Worm (Caenorhabditis elegans) whole organism, L1 larva: ENCODE data around the gene F48B9.3.

Source experiments
- C04F5.9 ChIP-seq: sonication (generic microtip); optimal IDR thresholded peaks from 2 replicates; lab custom pipeline; 2016; ENCODE audit warnings: missing genetic modification characterization, missing compliant biosample characterization
- Y116A8C.19 ChIP-seq: sonication (generic microtip); optimal IDR thresholded peaks from 2 replicates; lab custom pipeline; 2016; ENCODE audit warnings: missing compliant biosample characterization, missing genetic modification characterization, borderline replicate concordance
- aha-1 ChIP-seq: fragments of 150-350 bp; optimal IDR thresholded peaks from 2 replicates; lab custom pipeline; 2014; ENCODE audit warnings: missing biosample characterization, missing genetic modification characterization
- ama-1 ChIP-seq: fragments of 150-350 bp; optimal IDR thresholded peaks from 2 replicates; lab custom pipeline; 2014
- blmp-1 ChIP-seq: fragments of 150-350 bp; optimal IDR thresholded peaks from 2 replicates; lab custom pipeline; 2014; ENCODE audit warnings: missing biosample characterization, missing genetic modification characterization
- ceh-63 ChIP-seq: fragments of 200-800 bp; sonication (Bioruptor generic); optimal IDR thresholded peaks from 2 replicates; lab custom pipeline; 2018; ENCODE audit warnings: mild to moderate bottlenecking, missing genetic modification characterization, missing compliant biosample characterization
- ceh-82 ChIP-seq, 3 experiments: fragments of 150-350 bp in 1 of 3; sonication (generic microtip) in 2 of 3; optimal IDR thresholded peaks; 2 replicates each; lab custom pipeline; 2014 to 2017; ENCODE audit warnings: missing biosample characterization in 3 of 3, missing genetic modification characterization in 3 of 3
- ceh-88 ChIP-seq: fragments of 200-800 bp; sonication (Bioruptor generic); IDR thresholded peaks from 2 replicates; pipeline ENCODE4 v1.3.6; 2022; ENCODE audit warnings: missing genetic modification characterization, missing compliant biosample characterization
- ces-1 ChIP-seq: fragments of 150-350 bp; optimal IDR thresholded peaks from 2 replicates; lab custom pipeline; 2014; ENCODE audit warnings: missing biosample characterization, missing genetic modification reagents, missing genetic modification characterization
- dsc-1 ChIP-seq: sonication (generic microtip); optimal IDR thresholded peaks from 2 replicates; lab custom pipeline; 2016; ENCODE audit warnings: mild to moderate bottlenecking, missing genetic modification characterization, missing compliant biosample characterization
- efl-1 ChIP-seq, 4 experiments: fragments of 150-350 bp; optimal IDR thresholded peaks in 3 of 4; peaks in 1 of 4; 1 replicate in 1 of 4; 2 replicates in 3 of 4; lab custom pipeline; 2014; ENCODE audit warnings: missing biosample characterization in 2 of 4, missing genetic modification characterization in 2 of 4, missing genetic modification reagents in 2 of 4
- egl-27 ChIP-seq, 2 experiments: fragments of 150-350 bp in 1 of 2; sonication (generic microtip); optimal IDR thresholded peaks; 3 replicates each; lab custom pipeline; 2017 to 2018; ENCODE audit warnings: missing biosample characterization in 2 of 2, missing genetic modification characterization in 2 of 2, missing genetic modification reagents in 2 of 2
- elt-2 ChIP-seq: sonication (generic microtip); optimal IDR thresholded peaks from 2 replicates; lab custom pipeline; 2016; ENCODE audit warnings: missing genetic modification characterization, mild to moderate bottlenecking, inconsistent platforms, missing compliant biosample characterization, missing genetic modification reagents
- hlh-17 ChIP-seq: fragments of 200-800 bp; sonication (Bioruptor generic); optimal IDR thresholded peaks from 2 replicates; lab custom pipeline; 2018; ENCODE audit warnings: missing genetic modification characterization, mild to moderate bottlenecking, missing compliant biosample characterization, moderate library complexity, borderline replicate concordance
- hpl-2 ChIP-seq: fragments of 150-350 bp; optimal IDR thresholded peaks from 2 replicates; lab custom pipeline; 2014; ENCODE audit warnings: missing biosample characterization, missing genetic modification reagents, missing genetic modification characterization
- lin-14 ChIP-seq: fragments of 200-800 bp; sonication (Bioruptor generic); optimal IDR thresholded peaks from 2 replicates; lab custom pipeline; 2018; ENCODE audit warnings: mild to moderate bottlenecking, missing genetic modification characterization, moderate library complexity, missing compliant biosample characterization
- lin-35 ChIP-seq, 2 experiments: fragments of 150-350 bp; optimal IDR thresholded peaks; 2 replicates each; lab custom pipeline; 2014; ENCODE audit warnings: missing biosample characterization in 2 of 2, missing genetic modification characterization in 2 of 2, missing genetic modification reagents in 2 of 2
- lir-3 ChIP-seq: sonication (generic microtip); optimal IDR thresholded peaks from 2 replicates; lab custom pipeline; 2016; ENCODE audit warnings: mild to moderate bottlenecking, missing genetic modification characterization, moderate library complexity, missing compliant biosample characterization; ENCODE audit not compliant: poor library complexity
- mef-2 ChIP-seq: fragments of 150-350 bp; optimal IDR thresholded peaks from 2 replicates; lab custom pipeline; 2014; ENCODE audit warnings: missing biosample characterization, missing genetic modification characterization
- nhr-11 ChIP-seq: fragments of 150-350 bp; optimal IDR thresholded peaks from 2 replicates; lab custom pipeline; 2014; ENCODE audit warnings: missing biosample characterization, missing genetic modification characterization
- nhr-12 ChIP-seq: sonication (generic microtip); optimal IDR thresholded peaks from 2 replicates; lab custom pipeline; 2017; ENCODE audit warnings: missing biosample characterization, missing genetic modification characterization
- nhr-20 ChIP-seq: sonication (generic microtip); optimal IDR thresholded peaks from 2 replicates; lab custom pipeline; 2016; ENCODE audit warnings: mild to moderate bottlenecking, missing genetic modification characterization, missing compliant biosample characterization
- nhr-47 ChIP-seq: sonication (generic microtip); optimal IDR thresholded peaks from 2 replicates; lab custom pipeline; 2016; ENCODE audit warnings: mild to moderate bottlenecking, missing genetic modification characterization, moderate library complexity, missing compliant biosample characterization
- nhr-71 ChIP-seq: sonication (generic microtip); optimal IDR thresholded peaks from 2 replicates; lab custom pipeline; 2016; ENCODE audit warnings: mild to moderate bottlenecking, missing genetic modification characterization, moderate library complexity, missing compliant biosample characterization
- nhr-77 ChIP-seq: fragments of 150-350 bp; optimal IDR thresholded peaks from 2 replicates; lab custom pipeline; 2014; ENCODE audit warnings: missing biosample characterization, missing genetic modification characterization
- nhr-85 ChIP-seq: sonication (generic microtip); peaks from one replicate; lab custom pipeline; 2016; ENCODE audit warnings: missing genetic modification characterization, inconsistent platforms, missing compliant biosample characterization
- nhr-90 ChIP-seq: sonication (generic microtip); optimal IDR thresholded peaks from 2 replicates; lab custom pipeline; 2016; ENCODE audit warnings: mild to moderate bottlenecking, missing genetic modification characterization, missing compliant biosample characterization; ENCODE audit not compliant: poor library complexity
- pax-3 ChIP-seq: fragments of 200-800 bp; sonication (Bioruptor generic); optimal IDR thresholded peaks from 2 replicates; lab custom pipeline; 2018; ENCODE audit warnings: mild to moderate bottlenecking, missing genetic modification characterization, moderate library complexity, missing compliant biosample characterization
- rnt-1 ChIP-seq: sonication (generic microtip); optimal IDR thresholded peaks from 2 replicates; lab custom pipeline; 2016; ENCODE audit warnings: mild to moderate bottlenecking, missing genetic modification characterization, moderate library complexity, missing compliant biosample characterization
- snpc-4 ChIP-seq: fragments of 150-350 bp; optimal IDR thresholded peaks from 2 replicates; lab custom pipeline; 2014; ENCODE audit warnings: missing biosample characterization, missing genetic modification characterization
- sup-37 ChIP-seq: fragments of 200-800 bp; sonication (Bioruptor generic); optimal IDR thresholded peaks from 2 replicates; lab custom pipeline; 2018; ENCODE audit warnings: mild to moderate bottlenecking, missing genetic modification characterization, missing compliant biosample characterization
- tbx-2 ChIP-seq: sonication (generic microtip); optimal IDR thresholded peaks from 2 replicates; lab custom pipeline; 2016; ENCODE audit warnings: missing genetic modification characterization, missing compliant biosample characterization
- tlp-1 ChIP-seq: fragments of 150-350 bp; optimal IDR thresholded peaks from 2 replicates; lab custom pipeline; 2014; ENCODE audit warnings: missing biosample characterization, missing genetic modification characterization
- unc-130 ChIP-seq: fragments of 150-350 bp; optimal IDR thresholded peaks from 2 replicates; lab custom pipeline; 2017; ENCODE audit warnings: missing biosample characterization, missing genetic modification characterization, inconsistent platforms
- unc-86 ChIP-seq: sonication (generic microtip); optimal IDR thresholded peaks from 2 replicates; lab custom pipeline; 2016; ENCODE audit warnings: missing genetic modification characterization, missing compliant biosample characterization
- xbp-1 ChIP-seq: sonication (generic microtip); optimal IDR thresholded peaks from 2 replicates; lab custom pipeline; 2016; ENCODE audit warnings: missing genetic modification characterization, missing compliant biosample characterization
- ztf-4 ChIP-seq: fragments of 150-350 bp; optimal IDR thresholded peaks from 2 replicates; lab custom pipeline; 2014; ENCODE audit warnings: missing biosample characterization, missing genetic modification characterization

The F48B9.3 gene

DNA sequence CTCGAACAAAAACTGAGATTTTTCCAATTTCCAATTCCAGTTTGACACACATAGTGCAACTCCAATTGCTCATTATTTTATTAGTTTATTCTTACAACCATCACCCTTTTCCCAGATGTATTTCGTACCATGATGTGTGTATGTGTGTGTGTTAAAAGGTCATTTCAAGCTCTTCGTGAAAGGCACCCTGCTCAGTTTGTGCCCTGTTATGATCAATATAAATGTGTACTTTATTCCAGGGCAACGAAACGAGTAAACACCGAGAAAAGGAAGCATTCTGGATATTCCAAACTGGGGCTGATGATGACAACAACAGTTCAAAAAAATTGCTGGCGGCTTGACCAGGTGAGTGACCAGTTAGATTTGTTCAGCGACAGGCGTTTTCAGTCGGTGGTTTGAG is 45.9 kb downstream of the F48B9.3 start, which contains the start of gene peb-1:
TSS of gene peb-1 (plus strand) at position 301 of the 400 bp plus-strand sequence.
- TF ChIP-seq tlp-1 = no peak
- no peak for TF ChIP-seq nhr-47 (tag; lab: Kevin White, UChicago)
- TF ChIP-seq nhr-77 (tag; lab: Kevin White, UChicago) = no peak
- TF ChIP-seq hpl-2 (GFP tag; lab: Kevin White, UChicago) = no peak
- no peak for TF ChIP-seq ceh-88 (GFP tag; lab: Robert Waterston, UW)
- TF ChIP-seq, all 84 proteins: peak for 0

DNA sequence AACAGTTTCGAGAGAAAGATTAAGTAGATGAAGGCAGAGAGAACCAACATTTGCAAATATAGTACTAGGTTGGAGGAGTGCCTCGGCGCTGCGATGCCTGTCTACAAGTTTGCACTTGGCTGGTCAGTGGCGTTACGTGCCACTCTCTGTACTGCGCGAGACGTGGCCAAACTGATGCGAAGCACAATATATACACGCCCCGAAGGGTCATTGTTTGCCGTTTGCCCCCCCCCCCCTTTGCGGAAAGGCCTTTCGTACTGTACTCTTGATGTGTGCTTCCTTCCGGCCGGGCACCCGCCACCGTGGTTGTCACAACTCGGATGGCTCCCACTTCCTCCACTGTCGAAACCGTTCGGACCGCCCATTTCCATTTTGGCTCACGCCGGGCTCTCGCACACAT is 47.3 kb downstream of the F48B9.3 start:
- TF ChIP-seq rnt-1 (tag; lab: Kevin White, UChicago) = no peak
- no peak for TF ChIP-seq sup-37
- TF ChIP-seq lin-14 (GFP tag; lab: Kevin White, UChicago) = no peak
- TF ChIP-seq ceh-82 (tag; optimal IDR thresholded peaks at IDR 0.05; lab: Kevin White, UChicago) = no peak
- no peak for TF ChIP-seq snpc-4 (tag; lab: Kevin White, UChicago)
- no peak for TF ChIP-seq ama-1 (lab: Kevin White, UChicago)
- TF ChIP-seq nhr-47 (tag; lab: Kevin White, UChicago) = no peak
- no peak for TF ChIP-seq egl-27 (tag; optimal IDR thresholded peaks at IDR 0.05; lab: Kevin White, UChicago)
- TF ChIP-seq, all 84 proteins: peak for 0

DNA sequence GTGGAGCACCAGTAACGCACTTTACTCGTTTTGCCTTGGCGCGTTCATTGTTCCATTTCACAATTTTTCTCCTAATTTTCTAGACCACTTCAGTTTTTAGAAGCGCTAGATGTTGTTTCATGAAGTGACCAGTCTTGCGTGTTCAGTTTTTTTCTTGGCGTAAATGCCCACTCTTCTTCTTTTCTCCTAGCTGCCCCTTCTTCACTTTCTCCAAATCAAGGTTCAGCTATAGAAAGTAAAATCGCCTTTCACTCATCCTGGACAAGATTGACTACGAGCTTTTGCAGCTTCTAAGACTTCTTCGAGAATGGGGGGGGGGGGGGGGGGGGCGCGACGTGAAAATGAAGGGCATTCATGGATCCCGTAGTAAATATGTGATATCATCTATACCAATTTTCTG is 47.9 kb downstream of the F48B9.3 start:
- TF ChIP-seq nhr-90 (tag; lab: Kevin White, UChicago) (no peak), blmp-1 (tag; lab: Kevin White, UChicago) (peak; percentile 94)

DNA sequence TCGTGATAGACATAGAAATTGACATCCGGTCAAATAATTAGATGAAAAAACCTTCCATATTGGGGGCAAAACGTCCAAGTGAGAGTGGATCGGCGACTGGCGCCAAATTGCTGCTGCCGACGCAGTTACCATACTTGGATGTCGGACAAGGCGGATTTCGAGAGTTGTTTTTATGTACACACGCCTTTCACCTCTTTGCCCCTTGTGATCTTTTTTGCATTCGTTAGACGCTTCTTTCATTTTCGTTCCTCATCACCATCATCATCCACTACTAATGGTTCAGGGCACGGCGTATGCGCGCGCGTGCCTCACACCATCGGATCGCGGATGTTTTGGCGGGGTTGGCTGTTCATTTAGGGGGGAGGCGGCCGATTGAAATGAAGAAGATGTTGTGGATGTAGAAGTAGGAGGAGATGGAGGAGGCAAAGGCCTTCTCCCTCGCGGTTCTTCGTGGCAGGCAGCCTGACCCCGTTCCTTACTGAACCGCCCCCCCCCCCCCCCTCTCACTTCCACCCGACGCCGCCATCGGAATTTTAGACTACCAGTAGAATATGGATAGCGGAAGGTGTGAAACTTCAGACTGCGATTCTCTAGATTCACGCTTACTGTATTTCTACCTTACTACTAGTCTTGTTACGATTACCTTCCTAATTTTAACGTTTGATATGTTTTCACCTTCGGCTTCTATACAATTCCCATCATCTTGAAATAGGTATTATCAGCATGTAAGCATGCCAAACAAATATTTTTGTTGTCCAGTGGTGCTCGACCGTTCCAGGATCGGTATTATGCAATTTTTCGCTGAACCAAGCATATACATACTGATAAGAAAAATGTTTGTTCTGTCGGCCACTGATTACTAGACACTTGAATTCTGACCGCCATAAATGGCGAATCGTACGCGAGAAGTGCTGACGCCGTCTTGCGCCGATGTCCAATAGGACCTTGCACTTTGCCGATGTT is 48.8 kb downstream of the F48B9.3 start:
- no peak for TF ChIP-seq nhr-90 (tag; lab: Kevin White, UChicago)
- peak; percentile 91 for TF ChIP-seq blmp-1 (tag; lab: Kevin White, UChicago)
- no peak for TF ChIP-seq nhr-11 (tag; lab: Kevin White, UChicago)
- TF ChIP-seq ceh-82 (tag; optimal IDR thresholded peaks at IDR 0.05; lab: Kevin White, UChicago) = no peak
- no peak for TF ChIP-seq tlp-1
- no peak for TF ChIP-seq efl-1 (optimal IDR thresholded peaks at IDR 0.05; lab: Kevin White, UChicago)
- peak in 1 of 2 experiments; percentile 79 for TF ChIP-seq efl-1 (GFP tag; optimal IDR thresholded peaks at IDR 0.05 in 1 of 2; lab: Kevin White, UChicago)
- peak; percentile 23 for TF ChIP-seq elt-2 (tag; lab: Kevin White, UChicago)

DNA sequence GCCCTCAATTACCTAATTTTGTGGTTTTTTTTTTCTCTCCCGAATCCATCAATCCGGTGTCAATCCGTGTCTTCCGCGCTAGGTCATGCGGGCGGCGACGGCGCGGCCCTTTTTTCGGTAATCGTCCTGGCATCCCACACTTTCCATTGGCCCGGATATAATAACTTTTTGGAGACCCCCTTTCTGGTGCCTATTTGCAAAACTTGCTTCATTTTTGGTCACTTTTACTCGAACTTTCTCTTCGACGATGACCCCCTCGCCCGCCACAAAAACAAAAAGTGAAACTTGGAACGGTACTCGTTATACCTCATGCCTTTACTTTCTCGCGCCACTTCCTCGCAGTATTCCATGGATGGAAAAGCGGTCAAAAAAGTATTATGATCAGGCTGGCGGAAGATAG is 49.6 kb downstream of the F48B9.3 start:
- peak; percentile 91 for TF ChIP-seq blmp-1 (tag; lab: Kevin White, UChicago)
- no peak for TF ChIP-seq xbp-1 (tag; lab: Kevin White, UChicago)
- no peak for TF ChIP-seq nhr-12
- TF ChIP-seq ceh-88 (GFP tag; lab: Robert Waterston, UW) = no peak
- TF ChIP-seq dsc-1 (tag; lab: Kevin White, UChicago) = no peak
- TF ChIP-seq unc-86 (tag; lab: Kevin White, UChicago) = no peak
- TF ChIP-seq Y116A8C.19 (tag; lab: Kevin White, UChicago) = no peak

DNA sequence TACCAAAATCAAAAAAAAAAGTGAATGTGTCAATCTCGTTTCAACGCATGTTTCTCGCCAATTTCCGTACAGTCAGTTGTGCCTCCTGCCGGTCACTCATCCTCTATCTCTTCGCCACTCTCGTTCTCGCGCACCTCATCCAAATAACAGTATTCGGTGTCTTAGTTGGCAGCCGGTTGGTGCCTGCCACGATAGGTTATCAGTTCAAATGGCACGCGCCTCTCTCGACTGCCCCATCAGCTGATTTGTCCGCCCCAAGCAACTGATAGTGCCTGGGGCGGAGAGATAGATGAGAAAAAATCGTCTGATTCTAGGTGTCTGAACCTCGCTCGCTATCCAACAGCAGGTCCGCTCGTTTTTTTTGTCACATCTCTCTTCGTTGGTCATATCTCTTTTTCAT is 50.3 kb downstream of the F48B9.3 start:
- TF ChIP-seq lin-35 (GFP tag; optimal IDR thresholded peaks at IDR 0.05; lab: Kevin White, UChicago) = peak in 1 of 2 experiments; percentile 72
- no peak for TF ChIP-seq pax-3
- no peak for TF ChIP-seq efl-1 (optimal IDR thresholded peaks at IDR 0.05; lab: Kevin White, UChicago)
- TF ChIP-seq efl-1 (GFP tag; optimal IDR thresholded peaks at IDR 0.05 in 1 of 2; lab: Kevin White, UChicago) = no peak
- no peak for TF ChIP-seq ces-1 (GFP tag; lab: Kevin White, UChicago)
- TF ChIP-seq nhr-20 (tag; lab: Kevin White, UChicago) = peak; percentile 71
- no peak for TF ChIP-seq C04F5.9 (tag; lab: Kevin White, UChicago)
- TF ChIP-seq hlh-17 = no peak
- peak; percentile 93 for TF ChIP-seq nhr-85
- TF ChIP-seq ztf-4 (tag; lab: Kevin White, UChicago) = no peak
- TF ChIP-seq nhr-71 (tag; lab: Kevin White, UChicago) = peak; percentile 76
- no peak for TF ChIP-seq tlp-1
- TF ChIP-seq lir-3 (tag; lab: Kevin White, UChicago) = no peak
- TF ChIP-seq aha-1 (tag; lab: Kevin White, UChicago) = no peak
- TF ChIP-seq unc-130 (tag; lab: Kevin White, UChicago) = peak; percentile 55
- no peak for TF ChIP-seq ceh-63 (GFP tag; lab: Kevin White, UChicago)
- TF ChIP-seq Y116A8C.19 (tag; lab: Kevin White, UChicago) = no peak
- no peak for TF ChIP-seq nhr-77 (tag; lab: Kevin White, UChicago)
- TF ChIP-seq tbx-2 = peak; percentile 53
- no peak for TF ChIP-seq sup-37
- no peak for TF ChIP-seq mef-2 (tag; lab: Kevin White, UChicago)
- TF ChIP-seq blmp-1 (tag; lab: Kevin White, UChicago) = peak; percentile 48
